Fruit fly (Drosophila melanogaster) whole organism, adult: Measurements from ENCODE around the gene CG14421.

Experiments used
- CG11617 ChIP-seq: fragments of 200-800 bp; sonication (Bioruptor generic); optimal IDR thresholded peaks from 2 replicates; lab custom pipeline; 2017; ENCODE audit warnings: mild to moderate bottlenecking, missing biosample characterization, missing genetic modification reagents, missing genetic modification characterization
- CG12768 ChIP-seq: fragments of 200-800 bp; sonication (Bioruptor generic); optimal IDR thresholded peaks from 2 replicates; lab custom pipeline; 2017; ENCODE audit warnings: missing biosample characterization, missing genetic modification characterization, mild to moderate bottlenecking, moderate library complexity, missing genetic modification reagents
- CG14711 ChIP-seq: fragments of 200-800 bp; sonication (Bioruptor generic); optimal IDR thresholded peaks from 2 replicates; lab custom pipeline; 2018; ENCODE audit warnings: missing biosample characterization, mild to moderate bottlenecking, missing genetic modification characterization, moderate library complexity
- CG1620 ChIP-seq: fragments of 200-800 bp; sonication (Bioruptor generic); optimal IDR thresholded peaks from 2 replicates; lab custom pipeline; 2016; ENCODE audit warnings: missing biosample characterization, missing genetic modification characterization
- CG33017 ChIP-seq: fragments of 200-800 bp; sonication (Bioruptor generic); optimal IDR thresholded peaks from 2 replicates; lab custom pipeline; 2018; ENCODE audit warnings: missing biosample characterization, mild to moderate bottlenecking, missing genetic modification characterization, moderate library complexity
- CG5204 ChIP-seq: fragments of 200-800 bp; sonication (Bioruptor generic); optimal IDR thresholded peaks from 2 replicates; lab custom pipeline; 2016; ENCODE audit warnings: missing biosample characterization, missing genetic modification characterization
- CG7045 ChIP-seq: fragments of 200-800 bp; sonication (Bioruptor generic); optimal IDR thresholded peaks from 2 replicates; lab custom pipeline; 2017; ENCODE audit warnings: missing biosample characterization, mild to moderate bottlenecking, missing genetic modification characterization
- CG7101 ChIP-seq: fragments of 200-800 bp; sonication (Bioruptor generic); optimal IDR thresholded peaks from 2 replicates; lab custom pipeline; 2018; ENCODE audit warnings: missing biosample characterization, mild to moderate bottlenecking, missing genetic modification characterization, moderate library complexity
- Clk ChIP-seq: fragments of 200-800 bp; sonication (Bioruptor generic); optimal IDR thresholded peaks from 2 replicates; lab custom pipeline; 2017; ENCODE audit warnings: missing biosample characterization, missing genetic modification characterization
- Crg-1 ChIP-seq: fragments of 200-800 bp; sonication (Bioruptor generic); optimal IDR thresholded peaks from 2 replicates; lab custom pipeline; 2016; ENCODE audit warnings: missing biosample characterization, missing genetic modification characterization
- Hr96 ChIP-seq: fragments of 200-800 bp; sonication (Bioruptor generic); optimal IDR thresholded peaks from 2 replicates; lab custom pipeline; 2016; ENCODE audit warnings: missing biosample characterization, missing genetic modification characterization
- Mnt ChIP-seq: fragments of 200-800 bp; sonication (Bioruptor generic); optimal IDR thresholded peaks from 2 replicates; lab custom pipeline; 2016; ENCODE audit warnings: missing biosample characterization, mild to moderate bottlenecking, missing genetic modification characterization
- bab1 ChIP-seq: fragments of 200-800 bp; sonication (Bioruptor generic); optimal IDR thresholded peaks from 3 replicates; lab custom pipeline; 2019; ENCODE audit warnings: missing biosample characterization, mild to moderate bottlenecking, missing genetic modification characterization, moderate library complexity
- cic ChIP-seq: fragments of 200-800 bp; sonication (Bioruptor generic); optimal IDR thresholded peaks from 2 replicates; lab custom pipeline; 2017; ENCODE audit warnings: missing biosample characterization, mild to moderate bottlenecking, missing genetic modification characterization, moderate library complexity
- cnc ChIP-seq, 2 experiments: fragments of >200 bp; optimal IDR thresholded peaks; 2 replicates each; lab custom pipeline; 2017
- kay ChIP-seq: fragments of 200-800 bp; sonication (Bioruptor generic); peaks from one replicate; lab custom pipeline; 2016; ENCODE audit warnings: missing biosample characterization, missing genetic modification characterization, borderline replicate concordance
- ovo ChIP-seq: fragments of 200-800 bp; sonication (Bioruptor generic); optimal IDR thresholded peaks from 2 replicates; lab custom pipeline; 2016; ENCODE audit warnings: missing biosample characterization, missing genetic modification characterization
- pad ChIP-seq: fragments of 200-800 bp; sonication (Bioruptor generic); optimal IDR thresholded peaks from 3 replicates; lab custom pipeline; 2017; ENCODE audit warnings: missing biosample characterization, missing genetic modification characterization, mild to moderate bottlenecking, moderate library complexity, missing genetic modification reagents
- tj ChIP-seq: fragments of 200-800 bp; sonication (Bioruptor generic); optimal IDR thresholded peaks from 3 replicates; lab custom pipeline; 2017; ENCODE audit warnings: missing biosample characterization, mild to moderate bottlenecking, missing genetic modification characterization, moderate library complexity
- toe ChIP-seq: fragments of 200-800 bp; sonication (Bioruptor generic); optimal IDR thresholded peaks from 2 replicates; lab custom pipeline; 2016; ENCODE audit warnings: missing biosample characterization, missing genetic modification characterization

The CG14421 gene

dm6 chrX:2980290-2980689 lies 39.1 kb downstream of the CG14421 start:
- TF ChIP-seq ovo (GFP tag; lab: Kevin White, UChicago) (no peak), CG5204 (GFP tag; lab: Kevin White, UChicago) (no peak)

dm6 chrX:2982441-2982995 lies 41.3 kb downstream of the CG14421 start:
- TF ChIP-seq tj (GFP tag; lab: Kevin White, UChicago) (no peak), CG1620 (GFP tag; lab: Kevin White, UChicago) (no peak), CG33017 (no peak), ovo (GFP tag; lab: Kevin White, UChicago) (no peak), CG11617 (GFP tag; lab: Kevin White, UChicago) (no peak)

- no peak for TF ChIP-seq Mnt
- TF ChIP-seq Crg-1 (GFP tag; lab: Kevin White, UChicago) = no peak
- no peak for TF ChIP-seq Hr96
- no peak for TF ChIP-seq CG1620 (GFP tag; lab: Kevin White, UChicago)
- no peak for TF ChIP-seq toe (GFP tag; lab: Kevin White, UChicago)
- no peak for TF ChIP-seq CG12768 (GFP tag; lab: Kevin White, UChicago)
- TF ChIP-seq bab1 (GFP tag; lab: Kevin White, UChicago) = no peak
- no peak for TF ChIP-seq CG14711 (tag; lab: Kevin White, UChicago)
Observed at dm6 chrX:2984902-2985772, 43.9 kb downstream of the CG14421 start.

dm6 chrX:2987320-2987719 lies 46.1 kb downstream of the CG14421 start:
- TF ChIP-seq Hr96 (no peak), cnc (optimal IDR thresholded peaks at IDR 0.05; lab: Kevin White, UChicago) (no peak), Mnt (no peak), CG14711 (tag; lab: Kevin White, UChicago) (no peak), CG7045 (GFP tag; lab: Kevin White, UChicago) (no peak), CG12768 (GFP tag; lab: Kevin White, UChicago) (no peak), CG33017 (no peak), pad (GFP tag; lab: Kevin White, UChicago) (no peak)

dm6 chrX:2989332-2989731 lies 48.1 kb downstream of the CG14421 start:
- TF ChIP-seq Mnt (no peak), cic (GFP tag; lab: Kevin White, UChicago) (no peak), CG1620 (GFP tag; lab: Kevin White, UChicago) (no peak), toe (GFP tag; lab: Kevin White, UChicago) (no peak), CG7045 (GFP tag; lab: Kevin White, UChicago) (no peak), tj (GFP tag; lab: Kevin White, UChicago) (no peak), CG7101 (no peak), kay (no peak), bab1 (GFP tag; lab: Kevin White, UChicago) (no peak), Clk (GFP tag; lab: Kevin White, UChicago) (no peak), CG14711 (tag; lab: Kevin White, UChicago) (no peak), CG5204 (GFP tag; lab: Kevin White, UChicago) (no peak), pad (GFP tag; lab: Kevin White, UChicago) (no peak), CG12768 (GFP tag; lab: Kevin White, UChicago) (no peak), ovo (GFP tag; lab: Kevin White, UChicago) (no peak), CG33017 (no peak), Hr96 (no peak), Crg-1 (GFP tag; lab: Kevin White, UChicago) (no peak), CG11617 (GFP tag; lab: Kevin White, UChicago) (no peak), cnc (optimal IDR thresholded peaks at IDR 0.05; lab: Kevin White, UChicago) (no peak)

- no peak for TF ChIP-seq CG7045 (GFP tag; lab: Kevin White, UChicago)
- no peak for TF ChIP-seq tj (GFP tag; lab: Kevin White, UChicago)
- TF ChIP-seq Hr96 = no peak
- no peak for TF ChIP-seq CG12768 (GFP tag; lab: Kevin White, UChicago)
- no peak for TF ChIP-seq ovo (GFP tag; lab: Kevin White, UChicago)
- TF ChIP-seq pad (GFP tag; lab: Kevin White, UChicago) = no peak
- no peak for TF ChIP-seq Crg-1 (GFP tag; lab: Kevin White, UChicago)
- no peak for TF ChIP-seq bab1 (GFP tag; lab: Kevin White, UChicago)
- no peak for TF ChIP-seq toe (GFP tag; lab: Kevin White, UChicago)
- no peak for TF ChIP-seq cnc (optimal IDR thresholded peaks at IDR 0.05; lab: Kevin White, UChicago)
- no peak for TF ChIP-seq CG14711 (tag; lab: Kevin White, UChicago)
- no peak for TF ChIP-seq cic (GFP tag; lab: Kevin White, UChicago)
Observed at dm6 chrX:2990952-2991351, 49.7 kb downstream of the CG14421 start.
